Fruit fly (Drosophila melanogaster) whole organism, embryonic: Measurements from ENCODE around the gene CG33791.

Experiments
- CG2199 ChIP-seq: fragments of 200-800 bp; sonication (Bioruptor generic); IDR thresholded peaks from 3 replicates; pipeline ENCODE4 v1.3.6; 2022; ENCODE audit warnings: missing biosample characterization, missing genetic modification characterization
- Sox102F ChIP-seq: fragments of 200-800 bp; sonication (Bioruptor generic); optimal IDR thresholded peaks from 2 replicates; lab custom pipeline; 2018; ENCODE audit warnings: missing biosample characterization, mild to moderate bottlenecking, missing genetic modification characterization, moderate library complexity
- aop ChIP-seq: fragments of 200-800 bp; sonication (Bioruptor generic); IDR thresholded peaks from 2 replicates; pipeline ENCODE4 v1.3.6; 2022; ENCODE audit warnings: missing biosample characterization, missing genetic modification characterization
- caup ChIP-seq: fragments of 200-800 bp; sonication (Bioruptor generic); optimal IDR thresholded peaks from 3 replicates; lab custom pipeline; 2017; ENCODE audit warnings: missing biosample characterization, mild to moderate bottlenecking, missing genetic modification characterization, moderate library complexity; ENCODE audit not compliant: severe bottlenecking

dm6 chr3L:1626924-1627323, 24.2 kb downstream of the CG33791 start:
- TF ChIP-seq CG2199 (GFP tag; lab: Robert Waterston, UW) (no peak), aop (GFP tag; lab: Robert Waterston, UW) (no peak), caup (GFP tag; lab: Kevin White, UChicago) (no peak), Sox102F (GFP tag; lab: Kevin White, UChicago) (no peak)
